Worm (Caenorhabditis elegans) whole organism, L1 larva: ENCODE results near the gene twk-16.

Experiments
- C04F5.9 ChIP-seq: sonication (generic microtip); optimal IDR thresholded peaks from 2 replicates; lab custom pipeline; 2016; ENCODE audit warnings: missing genetic modification characterization, missing compliant biosample characterization
- F16B12.6 ChIP-seq: fragments of 150-350 bp; optimal IDR thresholded peaks from 2 replicates; lab custom pipeline; 2014; ENCODE audit warnings: missing biosample characterization, missing genetic modification characterization
- ama-1 ChIP-seq: fragments of 150-350 bp; optimal IDR thresholded peaks from 2 replicates; lab custom pipeline; 2014
- ceh-82 ChIP-seq, 3 experiments: fragments of 150-350 bp in 1 of 3; sonication (generic microtip) in 2 of 3; optimal IDR thresholded peaks; 2 replicates each; lab custom pipeline; 2014 to 2017; ENCODE audit warnings: missing biosample characterization in 3 of 3, missing genetic modification characterization in 3 of 3
- fkh-10 ChIP-seq: sonication (generic microtip); optimal IDR thresholded peaks from 2 replicates; lab custom pipeline; 2017; ENCODE audit warnings: missing biosample characterization, missing genetic modification reagents, missing genetic modification characterization
- isw-1 ChIP-seq: fragments of 200-800 bp; sonication (Bioruptor generic); IDR thresholded peaks from 2 replicates; pipeline ENCODE4 v1.3.6; 2022; ENCODE audit warnings: missing genetic modification characterization, missing compliant biosample characterization
- lsy-2 ChIP-seq, 2 experiments: fragments of 150-350 bp; optimal IDR thresholded peaks; 2 replicates each; lab custom pipeline; 2014; ENCODE audit warnings: missing biosample characterization in 2 of 2, missing genetic modification characterization in 2 of 2
- nhr-71 ChIP-seq: sonication (generic microtip); optimal IDR thresholded peaks from 2 replicates; lab custom pipeline; 2016; ENCODE audit warnings: mild to moderate bottlenecking, missing genetic modification characterization, moderate library complexity, missing compliant biosample characterization
- snpc-4 ChIP-seq: fragments of 150-350 bp; optimal IDR thresholded peaks from 2 replicates; lab custom pipeline; 2014; ENCODE audit warnings: missing biosample characterization, missing genetic modification characterization
- tbx-2 ChIP-seq: sonication (generic microtip); optimal IDR thresholded peaks from 2 replicates; lab custom pipeline; 2016; ENCODE audit warnings: missing genetic modification characterization, missing compliant biosample characterization
- ztf-11 ChIP-seq, 2 experiments: sonication (generic microtip); optimal IDR thresholded peaks; 2 replicates each; lab custom pipeline; 2016 to 2017; ENCODE audit warnings: missing genetic modification characterization in 2 of 2, missing biosample characterization in 1 of 2, missing compliant biosample characterization in 1 of 2

DNA sequence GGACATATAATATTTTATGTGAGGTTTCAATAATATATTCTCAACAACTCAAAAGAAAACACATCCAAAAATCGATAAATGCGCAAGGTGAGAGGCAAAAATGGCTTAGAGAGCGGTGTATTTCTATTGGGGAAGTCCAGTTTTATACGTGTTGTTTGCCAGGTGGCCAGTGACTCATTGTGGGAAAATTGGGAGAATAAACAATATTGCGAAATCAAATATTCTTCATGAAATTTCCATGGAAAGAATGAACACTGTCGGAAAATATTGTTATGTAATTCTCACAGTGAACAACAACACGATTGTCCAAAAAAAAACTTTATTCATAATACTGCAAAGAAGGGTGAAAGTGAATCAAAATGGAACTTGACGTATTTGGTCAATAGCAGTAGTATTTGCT, 6.7 kb downstream of the twk-16 start:
- TF ChIP-seq fkh-10 (GFP tag; lab: Kevin White, UChicago), result no peak
- TF ChIP-seq isw-1 (GFP tag; lab: Robert Waterston, UW), result no peak
- TF ChIP-seq ama-1 (lab: Kevin White, UChicago), result no peak
- TF ChIP-seq tbx-2 (tag; lab: Kevin White, UChicago), result no peak
- TF ChIP-seq F16B12.6 (tag; lab: Kevin White, UChicago), result no peak
- TF ChIP-seq ceh-82 (tag; optimal IDR thresholded peaks at IDR 0.05; lab: Kevin White, UChicago), result no peak
- no peak for TF ChIP-seq C04F5.9 (tag; lab: Kevin White, UChicago)
- TF ChIP-seq snpc-4 (tag; lab: Kevin White, UChicago), result no peak
- no peak for TF ChIP-seq nhr-71 (tag; lab: Kevin White, UChicago)
- TF ChIP-seq ztf-11 (tag; optimal IDR thresholded peaks at IDR 0.05; lab: Kevin White, UChicago), result no peak
- no peak for TF ChIP-seq lsy-2 (tag; optimal IDR thresholded peaks at IDR 0.05; lab: Kevin White, UChicago)
